Worm (Caenorhabditis elegans) whole organism, L1 larva: ENCODE measurements around the gene bus-4.

Experiments used
- C34B4.2 ChIP-seq: sonication (generic microtip); optimal IDR thresholded peaks from 2 replicates; lab custom pipeline; 2017; ENCODE audit warnings: mild to moderate bottlenecking, missing genetic modification characterization, missing compliant biosample characterization
- aly-2 ChIP-seq: fragments of 150-350 bp; optimal IDR thresholded peaks from 2 replicates; lab custom pipeline; 2014; ENCODE audit warnings: missing biosample characterization, missing genetic modification characterization
- ama-1 ChIP-seq: fragments of 150-350 bp; optimal IDR thresholded peaks from 2 replicates; lab custom pipeline; 2014
- blmp-1 ChIP-seq: fragments of 150-350 bp; optimal IDR thresholded peaks from 2 replicates; lab custom pipeline; 2014; ENCODE audit warnings: missing biosample characterization, missing genetic modification characterization
- ceh-63 ChIP-seq: fragments of 200-800 bp; sonication (Bioruptor generic); optimal IDR thresholded peaks from 2 replicates; lab custom pipeline; 2018; ENCODE audit warnings: mild to moderate bottlenecking, missing genetic modification characterization, missing compliant biosample characterization
- ceh-82 ChIP-seq, 3 experiments: fragments of 150-350 bp in 1 of 3; sonication (generic microtip) in 2 of 3; optimal IDR thresholded peaks; 2 replicates each; lab custom pipeline; 2014 to 2017; ENCODE audit warnings: missing biosample characterization in 3 of 3, missing genetic modification characterization in 3 of 3
- ceh-88 ChIP-seq: fragments of 200-800 bp; sonication (Bioruptor generic); IDR thresholded peaks from 2 replicates; pipeline ENCODE4 v1.3.6; 2022; ENCODE audit warnings: missing genetic modification characterization, missing compliant biosample characterization
- ceh-90 ChIP-seq: sonication (generic microtip); optimal IDR thresholded peaks from 2 replicates; lab custom pipeline; 2016; ENCODE audit warnings: missing genetic modification characterization, missing compliant biosample characterization
- ces-1 ChIP-seq: fragments of 150-350 bp; optimal IDR thresholded peaks from 2 replicates; lab custom pipeline; 2014; ENCODE audit warnings: missing biosample characterization, missing genetic modification reagents, missing genetic modification characterization
- efl-1 ChIP-seq, 4 experiments: fragments of 150-350 bp; optimal IDR thresholded peaks in 3 of 4; peaks in 1 of 4; 1 replicate in 1 of 4; 2 replicates in 3 of 4; lab custom pipeline; 2014; ENCODE audit warnings: missing biosample characterization in 2 of 4, missing genetic modification characterization in 2 of 4, missing genetic modification reagents in 2 of 4
- efl-3 ChIP-seq: fragments of 200-800 bp; sonication (Bioruptor generic); optimal IDR thresholded peaks from 2 replicates; lab custom pipeline; 2018; ENCODE audit warnings: mild to moderate bottlenecking, missing genetic modification characterization, missing compliant biosample characterization
- egl-13 ChIP-seq: sonication (generic microtip); optimal IDR thresholded peaks from 2 replicates; lab custom pipeline; 2016; ENCODE audit warnings: missing genotype, missing genetic modification reagents, missing genetic modification characterization, missing compliant biosample characterization
- elt-3 ChIP-seq, 6 experiments: fragments of 150-350 bp in 1 of 6; sonication (generic microtip); optimal IDR thresholded peaks; 2 replicates each; lab custom pipeline; 2017 to 2018; ENCODE audit warnings: missing biosample characterization in 6 of 6, missing genetic modification characterization in 6 of 6, inconsistent platforms in 1 of 6
- fkh-10 ChIP-seq: sonication (generic microtip); optimal IDR thresholded peaks from 2 replicates; lab custom pipeline; 2017; ENCODE audit warnings: missing biosample characterization, missing genetic modification reagents, missing genetic modification characterization
- fkh-4 ChIP-seq: sonication (generic microtip); optimal IDR thresholded peaks from 2 replicates; lab custom pipeline; 2016; ENCODE audit warnings: missing compliant biosample characterization, missing genetic modification characterization, borderline replicate concordance
- fos-1 ChIP-seq: fragments of 150-350 bp; optimal IDR thresholded peaks from 2 replicates; lab custom pipeline; 2014; ENCODE audit warnings: missing biosample characterization, missing genetic modification characterization
- grh-1 ChIP-seq: fragments of 200-800 bp; sonication (Bioruptor generic); IDR thresholded peaks from 2 replicates; pipeline ENCODE4 v1.3.6; 2022; ENCODE audit warnings: missing genetic modification reagents, missing genetic modification characterization, missing compliant biosample characterization
- hlh-17 ChIP-seq: fragments of 200-800 bp; sonication (Bioruptor generic); optimal IDR thresholded peaks from 2 replicates; lab custom pipeline; 2018; ENCODE audit warnings: missing genetic modification characterization, mild to moderate bottlenecking, missing compliant biosample characterization, moderate library complexity, borderline replicate concordance
- irx-1 ChIP-seq: sonication (generic microtip); optimal IDR thresholded peaks from 2 replicates; lab custom pipeline; 2016; ENCODE audit warnings: missing genetic modification characterization, missing compliant biosample characterization
- jun-1 ChIP-seq: fragments of 150-350 bp; optimal IDR thresholded peaks from 2 replicates; lab custom pipeline; 2014; ENCODE audit warnings: missing biosample characterization, missing genetic modification reagents, missing genetic modification characterization
- lin-14 ChIP-seq: fragments of 200-800 bp; sonication (Bioruptor generic); optimal IDR thresholded peaks from 2 replicates; lab custom pipeline; 2018; ENCODE audit warnings: mild to moderate bottlenecking, missing genetic modification characterization, moderate library complexity, missing compliant biosample characterization
- lin-35 ChIP-seq, 2 experiments: fragments of 150-350 bp; optimal IDR thresholded peaks; 2 replicates each; lab custom pipeline; 2014; ENCODE audit warnings: missing biosample characterization in 2 of 2, missing genetic modification characterization in 2 of 2, missing genetic modification reagents in 2 of 2
- lin-39 ChIP-seq: fragments of 150-350 bp; optimal IDR thresholded peaks from 2 replicates; lab custom pipeline; 2014; ENCODE audit warnings: missing biosample characterization, missing genetic modification reagents, missing genetic modification characterization
- lir-3 ChIP-seq: sonication (generic microtip); optimal IDR thresholded peaks from 2 replicates; lab custom pipeline; 2016; ENCODE audit warnings: mild to moderate bottlenecking, missing genetic modification characterization, moderate library complexity, missing compliant biosample characterization; ENCODE audit not compliant: poor library complexity
- lsy-2 ChIP-seq, 2 experiments: fragments of 150-350 bp; optimal IDR thresholded peaks; 2 replicates each; lab custom pipeline; 2014; ENCODE audit warnings: missing biosample characterization in 2 of 2, missing genetic modification characterization in 2 of 2
- mdl-1 ChIP-seq, 2 experiments: fragments of 150-350 bp; optimal IDR thresholded peaks; 2 replicates each; lab custom pipeline; 2014 to 2017; ENCODE audit warnings: missing biosample characterization in 2 of 2, missing genetic modification characterization in 2 of 2, inconsistent platforms in 1 of 2
- mef-2 ChIP-seq: fragments of 150-350 bp; optimal IDR thresholded peaks from 2 replicates; lab custom pipeline; 2014; ENCODE audit warnings: missing biosample characterization, missing genetic modification characterization
- mep-1 ChIP-seq: fragments of 150-350 bp; optimal IDR thresholded peaks from 2 replicates; lab custom pipeline; 2014; ENCODE audit warnings: missing biosample characterization, missing genetic modification characterization
- nhr-11 ChIP-seq: fragments of 150-350 bp; optimal IDR thresholded peaks from 2 replicates; lab custom pipeline; 2014; ENCODE audit warnings: missing biosample characterization, missing genetic modification characterization
- nhr-237 ChIP-seq: fragments of 150-350 bp; optimal IDR thresholded peaks from 2 replicates; lab custom pipeline; 2014; ENCODE audit warnings: missing biosample characterization, missing genetic modification characterization
- nhr-28 ChIP-seq: fragments of 150-350 bp; optimal IDR thresholded peaks from 2 replicates; lab custom pipeline; 2014; ENCODE audit warnings: missing biosample characterization, missing genetic modification characterization
- nhr-71 ChIP-seq: sonication (generic microtip); optimal IDR thresholded peaks from 2 replicates; lab custom pipeline; 2016; ENCODE audit warnings: mild to moderate bottlenecking, missing genetic modification characterization, moderate library complexity, missing compliant biosample characterization
- nhr-76 ChIP-seq: sonication (generic microtip); optimal IDR thresholded peaks from 2 replicates; lab custom pipeline; 2017; ENCODE audit warnings: missing biosample characterization, missing genetic modification characterization
- pag-3 ChIP-seq: sonication (generic microtip); optimal IDR thresholded peaks from 2 replicates; lab custom pipeline; 2017; ENCODE audit warnings: missing genetic modification characterization, mild to moderate bottlenecking, missing compliant biosample characterization, antibody characterized with exemption, borderline replicate concordance; ENCODE audit not compliant: insufficient read depth
- pqm-1 ChIP-seq: sonication (generic microtip); optimal IDR thresholded peaks from 3 replicates; lab custom pipeline; 2017; ENCODE audit warnings: missing biosample characterization, missing genetic modification characterization
- rnt-1 ChIP-seq: sonication (generic microtip); optimal IDR thresholded peaks from 2 replicates; lab custom pipeline; 2016; ENCODE audit warnings: mild to moderate bottlenecking, missing genetic modification characterization, moderate library complexity, missing compliant biosample characterization
- sox-4 ChIP-seq: sonication (generic microtip); optimal IDR thresholded peaks from 2 replicates; lab custom pipeline; 2016; ENCODE audit warnings: missing genetic modification characterization, missing compliant biosample characterization
- tbx-2 ChIP-seq: sonication (generic microtip); optimal IDR thresholded peaks from 2 replicates; lab custom pipeline; 2016; ENCODE audit warnings: missing genetic modification characterization, missing compliant biosample characterization
- unc-30 ChIP-seq: sonication (generic microtip); optimal IDR thresholded peaks from 2 replicates; lab custom pipeline; 2017; ENCODE audit warnings: missing biosample characterization, missing genetic modification characterization
- unc-62 ChIP-seq: fragments of 150-350 bp; optimal IDR thresholded peaks from 2 replicates; lab custom pipeline; 2014; ENCODE audit warnings: missing biosample characterization, missing genetic modification reagents, missing genetic modification characterization
- unc-86 ChIP-seq: sonication (generic microtip); optimal IDR thresholded peaks from 2 replicates; lab custom pipeline; 2016; ENCODE audit warnings: missing genetic modification characterization, missing compliant biosample characterization
- unc-98 ChIP-seq: fragments of 200-800 bp; sonication (Bioruptor generic); IDR thresholded peaks from 2 replicates; pipeline ENCODE4 v1.3.6; 2022; ENCODE audit warnings: missing genetic modification characterization, missing compliant biosample characterization
- vab-15 ChIP-seq: sonication (generic microtip); optimal IDR thresholded peaks from 2 replicates; lab custom pipeline; 2017; ENCODE audit warnings: missing genotype, mild to moderate bottlenecking, missing genetic modification characterization, missing compliant biosample characterization
- xbp-1 ChIP-seq: sonication (generic microtip); optimal IDR thresholded peaks from 2 replicates; lab custom pipeline; 2016; ENCODE audit warnings: missing genetic modification characterization, missing compliant biosample characterization
- zip-4 ChIP-seq: fragments of 200-800 bp; sonication (Bioruptor generic); optimal IDR thresholded peaks from 2 replicates; lab custom pipeline; 2018; ENCODE audit warnings: mild to moderate bottlenecking, missing genetic modification characterization, moderate library complexity, missing compliant biosample characterization
- ztf-11 ChIP-seq, 2 experiments: sonication (generic microtip); optimal IDR thresholded peaks; 2 replicates each; lab custom pipeline; 2016 to 2017; ENCODE audit warnings: missing genetic modification characterization in 2 of 2, missing biosample characterization in 1 of 2, missing compliant biosample characterization in 1 of 2

bus-4 gene

ce11 chrIV:4645243-4645642 is 42.8 kb upstream of the bus-4 start (continued):
- TF ChIP-seq efl-3 (GFP tag; lab: Kevin White, UChicago) = no peak
- no peak for TF ChIP-seq unc-62 (GFP tag; lab: Kevin White, UChicago)
- TF ChIP-seq lin-14 (GFP tag; lab: Kevin White, UChicago) = peak; percentile 35
- no peak for TF ChIP-seq nhr-28
- no peak for TF ChIP-seq hlh-17 (GFP tag; lab: Kevin White, UChicago)
- TF ChIP-seq pqm-1 (tag; lab: Kevin White, UChicago) = no peak
- no peak for TF ChIP-seq zip-4 (GFP tag; lab: Kevin White, UChicago)
- no peak for TF ChIP-seq ceh-63
- TF ChIP-seq C34B4.2 (tag; lab: Kevin White, UChicago) = no peak
- no peak for TF ChIP-seq fos-1 (tag; lab: Kevin White, UChicago)
- no peak for TF ChIP-seq aly-2 (tag; lab: Kevin White, UChicago)
- TF ChIP-seq jun-1 (tag; lab: Kevin White, UChicago) = no peak
- no peak for TF ChIP-seq fkh-4 (tag; lab: Kevin White, UChicago)
- no peak for TF ChIP-seq irx-1 (tag; lab: Kevin White, UChicago)
- peak; percentile 34 for TF ChIP-seq rnt-1 (tag; lab: Kevin White, UChicago)
- TF ChIP-seq fkh-10 (GFP tag; lab: Kevin White, UChicago) = no peak
- no peak for TF ChIP-seq mep-1
- TF ChIP-seq lin-35 (GFP tag; optimal IDR thresholded peaks at IDR 0.05; lab: Kevin White, UChicago) = no peak
- TF ChIP-seq mdl-1 (tag; optimal IDR thresholded peaks at IDR 0.05; lab: Kevin White, UChicago) = no peak
- TF ChIP-seq ceh-88 (GFP tag; lab: Robert Waterston, UW) = no peak
- TF ChIP-seq nhr-76 = no peak
- TF ChIP-seq ceh-90 (tag; lab: Kevin White, UChicago) = no peak
- no peak for TF ChIP-seq nhr-237 (tag; lab: Kevin White, UChicago)

ce11 chrIV:4647385-4647784 is 40.7 kb upstream of the bus-4 start, which contains the start of gene F29B9.8:
TSS of gene F29B9.8 (plus strand) at chrIV:4647685.
- no peak for TF ChIP-seq unc-62 (GFP tag; lab: Kevin White, UChicago)
- TF ChIP-seq efl-1 (optimal IDR thresholded peaks at IDR 0.05; lab: Kevin White, UChicago) = no peak
- peak in 1 of 2 experiments; percentile 29 for TF ChIP-seq efl-1 (GFP tag; optimal IDR thresholded peaks at IDR 0.05 in 1 of 2; lab: Kevin White, UChicago)

- TF ChIP-seq ceh-82 (tag; optimal IDR thresholded peaks at IDR 0.05; lab: Kevin White, UChicago) (no peak), ceh-90 (tag; lab: Kevin White, UChicago) (no peak), lsy-2 (tag; optimal IDR thresholded peaks at IDR 0.05; lab: Kevin White, UChicago) (no peak), ztf-11 (tag; optimal IDR thresholded peaks at IDR 0.05; lab: Kevin White, UChicago) (no peak), jun-1 (tag; lab: Kevin White, UChicago) (no peak), grh-1 (GFP tag; lab: Robert Waterston, UW) (no peak), unc-98 (no peak), lin-39 (tag; lab: Kevin White, UChicago) (no peak), mef-2 (no peak)
Observed at ce11 chrIV:4649460-4649859, 38.6 kb upstream of the bus-4 start, which contains the start of gene F29B9.7. TSS of gene F29B9.7 (plus strand) at chrIV:4649760.

ce11 chrIV:4650624-4651094 is 37.4 kb upstream of the bus-4 start, which contains the start of gene ubc-9:
TSS of gene ubc-9 (plus strand) at chrIV:4651044.
- TF ChIP-seq tbx-2 (tag; lab: Kevin White, UChicago) (peak; percentile 78), vab-15 (tag; lab: Kevin White, UChicago) (peak; percentile 0), sox-4 (tag; lab: Kevin White, UChicago) (peak; percentile 35), blmp-1 (tag; lab: Kevin White, UChicago) (peak; percentile 49), unc-86 (tag; lab: Kevin White, UChicago) (peak; percentile 70), C34B4.2 (tag; lab: Kevin White, UChicago) (peak; percentile 93), ama-1 (no peak), elt-3 (tag; optimal IDR thresholded peaks at IDR 0.05; lab: Kevin White, UChicago) (peak in 2 of 6 experiments; percentile 18 to 25), lir-3 (tag; lab: Kevin White, UChicago) (peak; percentile 39), xbp-1 (tag; lab: Kevin White, UChicago) (peak; percentile 70), egl-13 (peak; percentile 54), nhr-76 (no peak), ces-1 (no peak), nhr-11 (tag; lab: Kevin White, UChicago) (no peak), ceh-90 (tag; lab: Kevin White, UChicago) (no peak), unc-30 (tag; lab: Kevin White, UChicago) (no peak), lin-14 (GFP tag; lab: Kevin White, UChicago) (peak; percentile 83), pag-3 (tag; lab: Kevin White, UChicago) (no peak), ceh-82 (tag; optimal IDR thresholded peaks at IDR 0.05; lab: Kevin White, UChicago) (peak in 2 of 3 experiments; percentile 65 to 80), nhr-71 (tag; lab: Kevin White, UChicago) (peak; percentile 88)
